Worm (Caenorhabditis elegans) whole organism, young adult: ENCODE data around the gene sgnh-1.

Experiments
- B0019.2 ChIP-seq: fragments of 200-800 bp; sonication (Bioruptor generic); conservative IDR thresholded peaks from 2 replicates; pipeline ENCODE4 v1.3.6; 2022; ENCODE audit warnings: missing genetic modification reagents, missing genetic modification characterization, missing compliant biosample characterization
- B0261.1 ChIP-seq: sonication (generic microtip); optimal IDR thresholded peaks from 2 replicates; lab custom pipeline; 2016; ENCODE audit warnings: mild to moderate bottlenecking, missing genetic modification characterization, moderate library complexity, missing compliant biosample characterization
- C17E4.6 ChIP-seq: fragments of 200-800 bp; sonication (Bioruptor generic); IDR thresholded peaks from 2 replicates; pipeline ENCODE4 v1.3.6; 2022; ENCODE audit warnings: missing genetic modification reagents, missing genetic modification characterization, missing compliant biosample characterization
- D2030.7 ChIP-seq: fragments of 200-800 bp; sonication (Bioruptor generic); IDR thresholded peaks from 2 replicates; pipeline ENCODE4 v1.3.6; 2022; ENCODE audit warnings: missing genetic modification reagents, missing genetic modification characterization, missing compliant biosample characterization
- F33H1.4 ChIP-seq: fragments of 200-800 bp; sonication (Bioruptor generic); IDR thresholded peaks from 2 replicates; pipeline ENCODE4 v1.3.6; 2022; ENCODE audit warnings: missing genetic modification reagents, missing genetic modification characterization, missing compliant biosample characterization
- F57A8.1 ChIP-seq: fragments of 200-800 bp; sonication (Bioruptor generic); optimal IDR thresholded peaks from 2 replicates; lab custom pipeline; 2018; ENCODE audit warnings: mild to moderate bottlenecking, missing genetic modification characterization, moderate library complexity, missing compliant biosample characterization
- K11D2.4 ChIP-seq: fragments of 200-800 bp; sonication (Bioruptor generic); IDR thresholded peaks from 2 replicates; pipeline ENCODE4 v1.3.6; 2022; ENCODE audit warnings: missing genetic modification reagents, missing genetic modification characterization, missing compliant biosample characterization
- Y56A3A.18 ChIP-seq: fragments of 200-800 bp; sonication (Bioruptor generic); IDR thresholded peaks from 2 replicates; pipeline ENCODE4 v1.3.6; 2022; ENCODE audit warnings: missing genetic modification reagents, missing genetic modification characterization, missing compliant biosample characterization
- Y79H2A.3 ChIP-seq: fragments of 200-800 bp; sonication (Bioruptor generic); conservative IDR thresholded peaks from 2 replicates; pipeline ENCODE4 v1.3.6; 2022; ENCODE audit warnings: missing genetic modification reagents, missing genetic modification characterization, missing compliant biosample characterization
- Y95B8A.8 ChIP-seq: fragments of 200-800 bp; sonication (Bioruptor generic); IDR thresholded peaks from 2 replicates; pipeline ENCODE4 v1.3.6; 2022; ENCODE audit warnings: missing genetic modification reagents, missing genetic modification characterization, missing compliant biosample characterization
- ama-1 ChIP-seq, 3 experiments: fragments of 150-350 bp in 1 of 3; sonication (generic microtip) in 2 of 3; optimal IDR thresholded peaks; 2 replicates each; lab custom pipeline; 2014 to 2018; ENCODE audit warnings: missing biosample characterization in 2 of 3, missing genetic modification characterization in 2 of 3, missing genetic modification reagents in 2 of 3
- atf-7 ChIP-seq: sonication (generic microtip); optimal IDR thresholded peaks from 2 replicates; lab custom pipeline; 2017; ENCODE audit warnings: mild to moderate bottlenecking, missing genetic modification characterization, missing compliant biosample characterization
- athp-1 ChIP-seq: sonication (generic microtip); optimal IDR thresholded peaks from 2 replicates; lab custom pipeline; 2017; ENCODE audit warnings: mild to moderate bottlenecking, missing genetic modification characterization, missing compliant biosample characterization
- attf-3 ChIP-seq: fragments of 200-800 bp; sonication (Bioruptor generic); conservative IDR thresholded peaks from 2 replicates; pipeline ENCODE4 v1.3.6; 2022; ENCODE audit warnings: missing genetic modification reagents, missing genetic modification characterization, missing compliant biosample characterization
- attf-5 ChIP-seq: fragments of 200-800 bp; sonication (Bioruptor generic); optimal IDR thresholded peaks from 2 replicates; lab custom pipeline; 2018; ENCODE audit warnings: mild to moderate bottlenecking, missing genetic modification characterization, missing compliant biosample characterization
- attf-6 ChIP-seq: fragments of 200-800 bp; sonication (Bioruptor generic); IDR thresholded peaks from 2 replicates; pipeline ENCODE4 v1.3.6; 2022; ENCODE audit warnings: missing genetic modification reagents, missing genetic modification characterization, missing compliant biosample characterization
- bed-2 ChIP-seq: fragments of 200-800 bp; sonication (Bioruptor generic); IDR thresholded peaks from 2 replicates; pipeline ENCODE4 v1.3.6; 2022; ENCODE audit warnings: missing genetic modification reagents, missing genetic modification characterization, missing compliant biosample characterization
- cebp-1 ChIP-seq, 2 experiments: fragments of 200-800 bp in 1 of 2; sonication (Bioruptor generic) in 1 of 2; sonication (generic microtip) in 1 of 2; IDR thresholded peaks in 1 of 2; optimal IDR thresholded peaks in 1 of 2; 2 replicates each; pipeline versions ENCODE4 v1.3.6 to Lab custom; 2017 to 2022; ENCODE audit warnings: missing compliant biosample characterization in 2 of 2, missing genetic modification characterization in 2 of 2, mild to moderate bottlenecking in 1 of 2, missing genetic modification reagents in 1 of 2, moderate library complexity in 1 of 2
- ceh-27 ChIP-seq: fragments of 200-800 bp; sonication (Bioruptor generic); optimal IDR thresholded peaks from 2 replicates; lab custom pipeline; 2018; ENCODE audit warnings: mild to moderate bottlenecking, missing genetic modification characterization, moderate library complexity, missing compliant biosample characterization
- ceh-40 ChIP-seq: fragments of 200-800 bp; sonication (Bioruptor generic); IDR thresholded peaks from 2 replicates; pipeline ENCODE4 v1.3.6; 2022; ENCODE audit warnings: missing genetic modification characterization, missing compliant biosample characterization
- die-1 ChIP-seq: sonication (generic microtip); optimal IDR thresholded peaks from 2 replicates; lab custom pipeline; 2016; ENCODE audit warnings: missing genotype, mild to moderate bottlenecking, missing genetic modification characterization, missing compliant biosample characterization
- dox-1 ChIP-seq: fragments of 200-800 bp; sonication (Bioruptor generic); IDR thresholded peaks from 2 replicates; pipeline ENCODE4 v1.3.6; 2022; ENCODE audit warnings: missing genetic modification reagents, missing genetic modification characterization, missing compliant biosample characterization
- egrh-3 ChIP-seq: fragments of 200-800 bp; sonication (Bioruptor generic); IDR thresholded peaks from 2 replicates; pipeline ENCODE4 v1.3.6; 2022; ENCODE audit warnings: missing genetic modification reagents, missing genetic modification characterization, missing compliant biosample characterization
- him-1 ChIP-seq: sonication (generic microtip); optimal IDR thresholded peaks from 2 replicates; lab custom pipeline; 2016; ENCODE audit warnings: missing genotype, missing genetic modification reagents, missing genetic modification characterization, missing compliant biosample characterization
- hmg-1.2 ChIP-seq: fragments of 200-800 bp; sonication (Bioruptor generic); IDR thresholded peaks from 2 replicates; pipeline ENCODE4 v1.3.6; 2022; ENCODE audit warnings: missing genetic modification reagents, missing genetic modification characterization, missing compliant biosample characterization
- hsf-1 ChIP-seq: fragments of 200-800 bp; sonication (Bioruptor generic); IDR thresholded peaks from 2 replicates; pipeline ENCODE4 v1.3.6; 2022; ENCODE audit warnings: missing genetic modification reagents, missing genetic modification characterization, missing compliant biosample characterization
- lin-26 ChIP-seq: fragments of 200-800 bp; sonication (Bioruptor generic); IDR thresholded peaks from 2 replicates; pipeline ENCODE4 v1.3.6; 2022; ENCODE audit warnings: missing genetic modification reagents, missing genetic modification characterization, missing compliant biosample characterization
- lin-40 ChIP-seq: sonication (generic microtip); optimal IDR thresholded peaks from 2 replicates; lab custom pipeline; 2016; ENCODE audit warnings: missing genetic modification characterization, mild to moderate bottlenecking, missing compliant biosample characterization, missing genotype, missing genetic modification reagents
- mcd-1 ChIP-seq: fragments of 200-800 bp; sonication (Bioruptor generic); IDR thresholded peaks from 2 replicates; pipeline ENCODE4 v1.3.6; 2022; ENCODE audit warnings: missing genetic modification reagents, missing genetic modification characterization, missing compliant biosample characterization
- nhr-120 ChIP-seq: fragments of 200-800 bp; sonication (Bioruptor generic); IDR thresholded peaks from 2 replicates; pipeline ENCODE4 v1.3.6; 2022; ENCODE audit warnings: missing genetic modification characterization, missing compliant biosample characterization
- nhr-179 ChIP-seq: sonication (generic microtip); optimal IDR thresholded peaks from 2 replicates; lab custom pipeline; 2016; ENCODE audit warnings: mild to moderate bottlenecking, missing genetic modification characterization, missing compliant biosample characterization
- nhr-80 ChIP-seq: sonication (generic microtip); optimal IDR thresholded peaks from 2 replicates; lab custom pipeline; 2016; ENCODE audit warnings: missing genetic modification characterization, missing compliant biosample characterization
- rpc-1 ChIP-seq, 2 experiments: fragments of 150-350 bp in 1 of 2; sonication (generic microtip) in 1 of 2; optimal IDR thresholded peaks; 2 replicates each; lab custom pipeline; 2014 to 2018; ENCODE audit warnings: missing biosample characterization in 1 of 2, missing genetic modification characterization in 1 of 2, missing genetic modification reagents in 1 of 2, missing genotype in 1 of 2
- snpc-1.1 ChIP-seq: sonication (generic microtip); optimal IDR thresholded peaks from 2 replicates; lab custom pipeline; 2017; ENCODE audit warnings: missing genetic modification characterization, mild to moderate bottlenecking, missing compliant biosample characterization, antibody characterized with exemption, moderate library complexity, missing genotype, missing genetic modification reagents; ENCODE audit not compliant: insufficient read depth
- snpc-3.4 ChIP-seq: sonication (generic microtip); optimal IDR thresholded peaks from 2 replicates; lab custom pipeline; 2017; ENCODE audit warnings: missing genetic modification characterization, mild to moderate bottlenecking, missing compliant biosample characterization, antibody characterized with exemption, moderate library complexity, missing genotype, missing genetic modification reagents
- snpc-4 ChIP-seq, 5 experiments: fragments of 150-350 bp in 1 of 5; sonication (generic microtip) in 4 of 5; optimal IDR thresholded peaks; 2 replicates each; lab custom pipeline; 2014 to 2018; ENCODE audit warnings: missing genetic modification characterization in 5 of 5, missing biosample characterization in 3 of 5, antibody characterized with exemption in 2 of 5, mild to moderate bottlenecking in 2 of 5, missing compliant biosample characterization in 2 of 5, missing genotype in 2 of 5, moderate library complexity in 2 of 5, missing genetic modification reagents in 1 of 5
- tbp1 ChIP-seq: fragments of 200-800 bp; sonication (Bioruptor generic); optimal IDR thresholded peaks from 2 replicates; lab custom pipeline; 2018; ENCODE audit warnings: mild to moderate bottlenecking, missing genetic modification characterization, missing compliant biosample characterization
- ztf-18 ChIP-seq: sonication (generic microtip); optimal IDR thresholded peaks from 2 replicates; lab custom pipeline; 2016; ENCODE audit warnings: missing genotype, mild to moderate bottlenecking, missing genetic modification characterization, missing compliant biosample characterization
- ztf-25 ChIP-seq: fragments of 200-800 bp; sonication (Bioruptor generic); IDR thresholded peaks from 2 replicates; pipeline ENCODE4 v1.3.6; 2022; ENCODE audit warnings: missing genetic modification reagents, missing genetic modification characterization, missing compliant biosample characterization
- ztf-26 ChIP-seq: sonication (generic microtip); optimal IDR thresholded peaks from 2 replicates; lab custom pipeline; 2017; ENCODE audit warnings: missing genetic modification characterization, missing compliant biosample characterization
- ztf-3 ChIP-seq: fragments of 200-800 bp; sonication (Bioruptor generic); optimal IDR thresholded peaks from 2 replicates; lab custom pipeline; 2018; ENCODE audit warnings: mild to moderate bottlenecking, missing genetic modification characterization, missing compliant biosample characterization

sgnh-1 gene

DNA sequence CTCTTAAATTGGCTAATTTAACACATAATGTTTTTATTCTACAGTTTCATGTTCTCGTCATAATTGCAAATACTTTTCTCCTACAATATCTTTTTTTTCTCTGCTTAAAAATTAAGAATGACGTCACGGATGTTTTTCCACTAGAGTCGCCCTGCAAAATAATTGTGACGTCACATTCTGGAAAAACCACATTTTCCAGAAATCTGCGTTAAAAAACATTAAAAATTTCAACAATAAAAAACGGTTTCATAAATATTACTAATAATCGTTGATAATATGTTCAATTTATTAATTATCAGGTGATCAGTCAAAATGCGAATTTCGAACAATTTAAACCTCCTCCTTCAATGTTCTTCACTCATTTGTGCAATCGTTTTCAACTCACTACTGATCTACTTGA lies 5.7 kb upstream of the sgnh-1 start, which contains the start of gene str-166 (continued):
- TF ChIP-seq dox-1 (GFP tag; lab: Robert Waterston, UW) (no peak), egrh-3 (no peak), F57A8.1 (GFP tag; lab: Kevin White, UChicago) (no peak)
- TF ChIP-seq, all 124 proteins: peak for 0

DNA sequence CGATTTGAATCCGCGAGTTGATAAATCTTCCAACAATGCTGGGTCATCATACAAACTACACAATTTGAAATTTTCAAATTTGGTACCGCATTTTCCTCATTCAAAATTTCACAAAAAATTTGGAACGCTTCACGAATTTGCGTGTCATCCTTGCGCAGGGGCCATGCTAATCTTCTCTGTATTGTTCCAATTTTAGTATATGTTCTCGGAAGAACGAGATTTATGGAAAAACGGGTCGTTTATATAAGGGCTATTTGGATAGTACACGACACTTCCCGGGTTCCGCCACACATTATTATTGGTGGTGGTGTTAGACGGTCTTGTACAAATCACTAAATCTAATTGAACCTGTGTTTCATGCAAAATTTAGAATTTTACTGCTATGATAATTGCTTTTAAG lies 4.3 kb upstream of the sgnh-1 start:
- peak; percentile 44; the same call in 1 of the 2 replicates for TF ChIP-seq C17E4.6 (GFP tag; lab: Robert Waterston, UW)
- TF ChIP-seq F57A8.1 (GFP tag; lab: Kevin White, UChicago) = no peak
- TF ChIP-seq ceh-40 = no peak
- no peak for TF ChIP-seq nhr-80 (tag; lab: Kevin White, UChicago)
- peak; percentile 52 for TF ChIP-seq snpc-3.4 (tag; lab: Kevin White, UChicago)
- peak; percentile 80 for TF ChIP-seq tbp1 (GFP tag; lab: Kevin White, UChicago)
- no peak for TF ChIP-seq bed-2 (GFP tag; lab: Robert Waterston, UW)
- TF ChIP-seq ztf-18 (tag; lab: Kevin White, UChicago) = peak; percentile 23
- TF ChIP-seq snpc-1.1 (tag; lab: Kevin White, UChicago) = peak; percentile 88
- TF ChIP-seq nhr-179 (tag; lab: Kevin White, UChicago) = no peak
- TF ChIP-seq attf-3 = no peak
- TF ChIP-seq F33H1.4 (GFP tag; lab: Robert Waterston, UW) = no peak
- TF ChIP-seq hsf-1 (GFP tag; lab: Robert Waterston, UW) = no peak
- no peak for TF ChIP-seq lin-40
- TF ChIP-seq athp-1 (tag; lab: Kevin White, UChicago) = no peak
- TF ChIP-seq mcd-1 (GFP tag; lab: Robert Waterston, UW) = no peak
- TF ChIP-seq B0019.2 (GFP tag; lab: Robert Waterston, UW) = no peak
- TF ChIP-seq ztf-25 (GFP tag; lab: Robert Waterston, UW) = 0 out of 2 replicates have a peak, but pooled peaks have one; percentile 50
- TF ChIP-seq Y79H2A.3 (GFP tag; lab: Robert Waterston, UW) = no peak
- peak; percentile 83 for TF ChIP-seq attf-6 (GFP tag; lab: Robert Waterston, UW)
- no peak for TF ChIP-seq attf-5 (GFP tag; lab: Kevin White, UChicago)
- TF ChIP-seq Y95B8A.8 (GFP tag; lab: Robert Waterston, UW) = no peak
- TF ChIP-seq cebp-1 (GFP tag; IDR thresholded peaks at IDR 0.05; lab: Robert Waterston, UW) = no peak
- no peak for TF ChIP-seq cebp-1 (tag; optimal IDR thresholded peaks at IDR 0.05; lab: Kevin White, UChicago)
- TF ChIP-seq ztf-26 (tag; lab: Kevin White, UChicago) = no peak
- no peak for TF ChIP-seq ceh-27 (GFP tag; lab: Kevin White, UChicago)
- TF ChIP-seq atf-7 (tag; lab: Kevin White, UChicago) = no peak
- TF ChIP-seq lin-26 (GFP tag; lab: Robert Waterston, UW) = peak; percentile 49; the same call in 1 of the 2 replicates
- TF ChIP-seq D2030.7 (GFP tag; lab: Robert Waterston, UW) = peak; percentile 39; the same call in 1 of the 2 replicates
- no peak for TF ChIP-seq ztf-3 (GFP tag; lab: Kevin White, UChicago)
- TF ChIP-seq K11D2.4 (GFP tag; lab: Robert Waterston, UW) = no peak
- peak; percentile 80 for TF ChIP-seq snpc-4 (GFP tag; optimal IDR thresholded peaks at IDR 0.05; lab: Kevin White, UChicago)
- TF ChIP-seq snpc-4 (tag; optimal IDR thresholded peaks at IDR 0.05; lab: Kevin White, UChicago) = peak; percentile 83 to 95 (median 90)
- no peak for TF ChIP-seq ama-1 (optimal IDR thresholded peaks at IDR 0.05; lab: Kevin White, UChicago)
- TF ChIP-seq ama-1 (GFP tag; optimal IDR thresholded peaks at IDR 0.05; lab: Kevin White, UChicago) = no peak
- TF ChIP-seq B0261.1 (tag; lab: Kevin White, UChicago) = peak; percentile 53
- TF ChIP-seq him-1 (tag; lab: Kevin White, UChicago) = peak; percentile 35
- TF ChIP-seq rpc-1 (optimal IDR thresholded peaks at IDR 0.05; lab: Kevin White, UChicago) = peak; percentile 62
- peak; percentile 82 for TF ChIP-seq rpc-1 (tag; optimal IDR thresholded peaks at IDR 0.05; lab: Kevin White, UChicago)
- no peak for TF ChIP-seq hmg-1.2 (GFP tag; lab: Robert Waterston, UW)
- no peak for TF ChIP-seq nhr-120
- TF ChIP-seq die-1 = peak; percentile 58
- TF ChIP-seq Y56A3A.18 = no peak
